Fruit fly (Drosophila melanogaster): ENCODE results near the gene CG8620.

CG8620 gene

DNA sequence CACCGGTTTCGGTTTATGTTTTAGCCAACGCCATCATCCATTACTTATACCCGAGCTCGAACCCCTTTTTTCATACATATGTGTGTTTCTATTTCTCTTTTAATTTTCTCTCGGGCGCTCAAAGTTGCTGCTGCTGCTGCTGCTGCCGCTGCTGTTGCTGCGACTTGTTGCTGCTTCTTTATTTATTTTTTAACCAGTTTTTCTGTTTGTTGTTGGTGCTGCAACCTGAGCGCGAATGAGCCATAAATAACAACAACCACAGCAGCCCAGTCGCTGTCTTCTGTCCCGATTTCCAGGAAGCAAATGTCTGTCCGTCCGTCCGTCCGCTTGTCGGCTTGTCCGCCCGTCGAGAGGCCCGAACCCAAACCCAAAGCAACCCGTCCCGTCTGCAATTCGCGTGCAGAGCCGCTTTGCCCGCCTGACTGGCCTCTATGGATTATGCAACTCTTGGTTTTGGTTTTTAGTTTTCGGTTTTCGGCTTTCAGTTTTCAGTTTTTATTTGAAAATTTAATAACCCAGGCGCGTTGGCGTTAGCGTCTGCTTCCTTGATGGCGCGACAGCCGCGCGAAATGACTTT, 20.2 kb upstream of the CG8620 start (continued):
- no peak for TF ChIP-seq ato (GFP tag; IDR thresholded peaks at IDR 0.05; ENCODE audit: partially characterized antibody)
- TF ChIP-seq ind (GFP tag; optimal IDR thresholded peaks at IDR 0.05) = no peak
- TF ChIP-seq Scr (GFP tag; IDR thresholded peaks at IDR 0.05; ENCODE audit: partially characterized antibody) = no peak
- peak in 1 of 2 experiments; percentile 74 for TF ChIP-seq tll (GFP tag; optimal IDR thresholded peaks at IDR 0.05)
- TF ChIP-seq CG11504 (tag; optimal IDR thresholded peaks at IDR 0.05) = peak; percentile 48
- no peak for TF ChIP-seq gro (GFP tag; optimal IDR thresholded peaks at IDR 0.05)
- no peak for TF ChIP-seq Bgb (GFP tag; IDR thresholded peaks at IDR 0.05; ENCODE audit: partially characterized antibody)
- TF ChIP-seq sens (GFP tag) = peak; percentile 52
- no peak for TF ChIP-seq gfzf (GFP tag; optimal IDR thresholded peaks at IDR 0.05)
- no peak for TF ChIP-seq esg (GFP tag; conservative IDR thresholded peaks at IDR 0.05)
- TF ChIP-seq Gug (GFP tag; IDR thresholded peaks at IDR 0.05) = no peak
- TF ChIP-seq CG15696 (tag; optimal IDR thresholded peaks at IDR 0.05) = no peak
- no peak for TF ChIP-seq CG31365 (tag; optimal IDR thresholded peaks at IDR 0.05)
- TF ChIP-seq cg (GFP tag; optimal IDR thresholded peaks at IDR 0.05) = peak; percentile 9
- TF ChIP-seq wdn (GFP tag; IDR thresholded peaks at IDR 0.05) = no peak
- TF ChIP-seq her (GFP tag; optimal IDR thresholded peaks at IDR 0.05) = no peak
- no peak for TF ChIP-seq Ada2b (GFP tag; IDR thresholded peaks at IDR 0.05)
- peak; percentile 82 for TF ChIP-seq cad (GFP tag; optimal IDR thresholded peaks at IDR 0.05)
- TF ChIP-seq shn (GFP tag; optimal IDR thresholded peaks at IDR 0.05) = no peak
- TF ChIP-seq CG12071 (GFP tag; optimal IDR thresholded peaks at IDR 0.05) = no peak
- no peak for TF ChIP-seq CG15011 (GFP tag; optimal IDR thresholded peaks at IDR 0.05)
- no peak for TF ChIP-seq CG3838 (GFP tag; optimal IDR thresholded peaks at IDR 0.05)
- TF ChIP-seq CG30431 (GFP tag; optimal IDR thresholded peaks at IDR 0.05) = no peak
- peak; percentile 72 for TF ChIP-seq kni (GFP tag; optimal IDR thresholded peaks at IDR 0.05)

DNA sequence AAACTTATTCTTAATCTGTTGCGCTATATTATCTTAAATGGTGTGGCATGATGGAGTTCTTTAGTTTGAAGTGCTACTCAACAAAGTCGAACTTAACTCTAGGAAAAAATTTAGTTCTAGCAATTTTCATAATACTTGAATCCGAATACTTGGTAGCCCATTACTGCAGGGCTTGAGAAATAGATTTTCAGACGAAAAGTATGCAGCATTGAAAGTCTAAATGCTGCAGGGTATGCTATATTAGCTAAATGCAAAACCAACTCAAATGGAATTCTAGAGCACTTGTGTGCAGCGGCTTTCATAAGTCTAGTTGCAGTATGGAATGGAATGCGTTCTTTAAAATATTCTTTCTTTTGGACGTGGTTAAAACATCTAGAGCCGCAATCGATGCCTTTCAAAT, 14.6 kb upstream of the CG8620 start:
- TF ChIP-seq z (GFP tag; IDR thresholded peaks at IDR 0.05) (peak; percentile 6; the same call in 1 of the 3 replicates), Hmr (GFP tag; optimal IDR thresholded peaks at IDR 0.05) (no peak), CG42726 (GFP tag; IDR thresholded peaks at IDR 0.05; ENCODE audit: partially characterized antibody) (no peak), CG3163 (GFP tag; optimal IDR thresholded peaks at IDR 0.05) (no peak), stwl (tag; optimal IDR thresholded peaks at IDR 0.05) (peak; percentile 40)

DNA sequence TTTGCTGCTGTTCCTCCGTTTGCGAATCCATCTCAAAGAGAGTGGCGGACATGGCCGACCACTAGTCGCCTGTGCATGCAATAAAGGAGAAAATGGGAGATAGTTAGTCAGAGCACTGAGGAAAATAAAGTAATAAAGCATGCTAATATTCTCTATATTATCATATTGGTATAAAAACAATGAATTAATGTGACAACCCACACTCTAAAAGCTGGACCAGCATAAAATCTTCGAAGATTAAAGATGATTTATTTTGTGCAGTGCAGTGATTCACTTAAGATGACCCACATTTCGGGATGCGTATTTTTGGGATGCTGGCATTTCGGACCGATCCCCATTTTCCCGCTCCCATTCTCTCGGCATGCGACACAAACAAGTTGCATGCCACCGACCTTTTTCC, 10.1 kb upstream of the CG8620 start:
- TF ChIP-seq sens (GFP tag) (peak; percentile 63), Drgx (GFP tag; IDR thresholded peaks at IDR 0.05) (peak; percentile 56; the same call in 1 of the 2 replicates), shn (GFP tag; optimal IDR thresholded peaks at IDR 0.05) (no peak)

DNA sequence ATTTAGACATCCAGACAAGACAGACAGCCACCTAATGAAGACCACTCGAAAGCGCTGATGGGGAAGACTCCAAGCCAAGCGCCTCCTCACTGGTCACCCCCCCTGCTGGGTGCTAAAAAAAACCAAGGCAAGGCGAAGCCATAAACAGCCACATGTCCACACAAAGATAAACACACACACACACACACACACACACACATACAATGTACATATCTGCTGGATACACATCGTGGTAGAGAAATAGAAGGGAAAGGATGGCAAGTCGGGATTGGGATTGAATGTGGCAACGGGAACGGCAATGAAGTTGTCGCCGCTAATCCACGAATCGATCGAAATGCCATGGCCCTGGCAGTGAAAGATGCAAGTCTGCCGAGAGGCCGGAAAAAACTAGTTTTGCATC, 8.5 kb upstream of the CG8620 start:
- TF ChIP-seq CG34422 (GFP tag; IDR thresholded peaks at IDR 0.05) (no peak), CG33557 (GFP tag; optimal IDR thresholded peaks at IDR 0.05) (no peak), Poxn (GFP tag; IDR thresholded peaks at IDR 0.05) (no peak), CG9817 (tag; optimal IDR thresholded peaks at IDR 0.05) (no peak), twi (tag; optimal IDR thresholded peaks at IDR 0.05) (peak; percentile 22), Meics (GFP tag; optimal IDR thresholded peaks at IDR 0.05) (no peak), Blimp-1 (GFP tag; optimal IDR thresholded peaks at IDR 0.05) (no peak), chinmo (GFP tag; IDR thresholded peaks at IDR 0.05; ENCODE audit: partially characterized antibody) (0 out of 4 replicates have a peak, but pooled peaks have one; percentile 18), ash1 (GFP tag; optimal IDR thresholded peaks at IDR 0.05) (no peak), fd3F (GFP tag; optimal IDR thresholded peaks at IDR 0.05) (no peak), HLH4C (GFP tag; IDR thresholded peaks at IDR 0.05; ENCODE audit: partially characterized antibody) (0 out of 3 replicates have a peak, but pooled peaks have one; percentile 26), cg (GFP tag; optimal IDR thresholded peaks at IDR 0.05) (peak; percentile 64), Xbp1 (GFP tag; optimal IDR thresholded peaks at IDR 0.05) (no peak), tgo (GFP tag; IDR thresholded peaks at IDR 0.05) (no peak), oc (tag; optimal IDR thresholded peaks at IDR 0.05) (peak; percentile 24)
